Fruit fly (Drosophila melanogaster): ENCODE data around the gene Sgt.

The Sgt gene

dm6 chr2L:17472582-17473524 lies 1.4 kb downstream of the Sgt start, which contains the start of gene BicD (continued):
- TF ChIP-seq dpn (GFP tag; optimal IDR thresholded peaks at IDR 0.05) (no peak), emc (GFP tag; optimal IDR thresholded peaks at IDR 0.05) (no peak), CG16863 (GFP tag; optimal IDR thresholded peaks at IDR 0.05) (no peak), Sin3A (optimal IDR thresholded peaks at IDR 0.05) (peak; percentile 9), NC2β (GFP tag; optimal IDR thresholded peaks at IDR 0.05) (no peak), CG4730 (GFP tag; IDR thresholded peaks at IDR 0.05) (no peak), Ptx1 (GFP tag; IDR thresholded peaks at IDR 0.05) (no peak), NfI (GFP tag; optimal IDR thresholded peaks at IDR 0.05) (no peak), CG11247 (GFP tag; IDR thresholded peaks at IDR 0.05) (no peak), Sry-δ (GFP tag; optimal IDR thresholded peaks at IDR 0.05) (peak; percentile 56), bcd (GFP tag; optimal IDR thresholded peaks at IDR 0.05) (no peak), insv (GFP tag; optimal IDR thresholded peaks at IDR 0.05) (no peak), nmo (GFP tag; optimal IDR thresholded peaks at IDR 0.05) (peak; percentile 89), dysf (GFP tag; IDR thresholded peaks at IDR 0.05) (0 out of 3 replicates have a peak, but pooled peaks have one; percentile 6), CG10462 (GFP tag; optimal IDR thresholded peaks at IDR 0.05) (no peak), CG14050 (GFP tag; IDR thresholded peaks at IDR 0.05) (no peak), CG12104 (GFP tag; optimal IDR thresholded peaks at IDR 0.05) (no peak), CG2875 (GFP tag; optimal IDR thresholded peaks at IDR 0.05) (no peak), CG12219 (GFP tag; optimal IDR thresholded peaks at IDR 0.05) (no peak), eyg (GFP tag; optimal IDR thresholded peaks at IDR 0.05) (no peak), usp (GFP tag; optimal IDR thresholded peaks at IDR 0.05) (no peak), Stat92E (GFP tag; optimal IDR thresholded peaks at IDR 0.05) (peak in 1 of 3 experiments; percentile 17), Dll (GFP tag; IDR thresholded peaks at IDR 0.05; ENCODE audit: partially characterized antibody) (peak; percentile 78), Atf-2 (GFP tag; optimal IDR thresholded peaks at IDR 0.05) (no peak), CG4360 (GFP tag; IDR thresholded peaks at IDR 0.05) (no peak), CG2120 (GFP tag; optimal IDR thresholded peaks at IDR 0.05) (peak; percentile 14), Chrac-16 (GFP tag; optimal IDR thresholded peaks at IDR 0.05) (no peak), CG12391 (tag; optimal IDR thresholded peaks at IDR 0.05) (peak; percentile 53), CG10431 (GFP tag; optimal IDR thresholded peaks at IDR 0.05) (peak; percentile 61), CG12155 (GFP tag; optimal IDR thresholded peaks at IDR 0.05) (no peak), Ssrp (tag; optimal IDR thresholded peaks at IDR 0.05) (no peak), Dip3 (GFP tag; optimal IDR thresholded peaks at IDR 0.05) (no peak), CG4617 (GFP tag; optimal IDR thresholded peaks at IDR 0.05; ENCODE audit: borderline replicate concordance) (peak; percentile 38), Fer1 (GFP tag; optimal IDR thresholded peaks at IDR 0.05) (no peak), lmd (GFP tag; IDR thresholded peaks at IDR 0.05) (no peak), CG8944 (GFP tag; optimal IDR thresholded peaks at IDR 0.05) (no peak), YL-1 (GFP tag; optimal IDR thresholded peaks at IDR 0.05) (peak; percentile 76), CG18262 (tag; optimal IDR thresholded peaks at IDR 0.05) (peak; percentile 11), CG34422 (GFP tag; IDR thresholded peaks at IDR 0.05) (peak; percentile 59; the same call in 1 of the 3 replicates), CG18764 (GFP tag; optimal IDR thresholded peaks at IDR 0.05) (no peak), CG17912 (GFP tag; optimal IDR thresholded peaks at IDR 0.05) (peak; percentile 8), tio (GFP tag; optimal IDR thresholded peaks at IDR 0.05) (no peak), CG11398 (GFP tag; optimal IDR thresholded peaks at IDR 0.05) (no peak), slp2 (GFP tag; optimal IDR thresholded peaks at IDR 0.05) (no peak), CG5180 (GFP tag; optimal IDR thresholded peaks at IDR 0.05) (no peak), CG6272 (GFP tag; IDR thresholded peaks at IDR 0.05) (no peak), CG14441 (GFP tag; IDR thresholded peaks at IDR 0.05) (no peak), trh (GFP tag; optimal IDR thresholded peaks at IDR 0.05) (no peak), Hr51 (GFP tag; optimal IDR thresholded peaks at IDR 0.05) (no peak), CG9797 (GFP tag; optimal IDR thresholded peaks at IDR 0.05) (peak; percentile 80)
